Fruit fly (Drosophila melanogaster) whole organism, embryonic: ENCODE data around the gene CG33490.
A peak's percentile ranks its signal among the peaks of the same experiment; 100 is the strongest.

ENCODE experiments used
- CG10147 ChIP-seq: fragments of 200-800 bp; sonication (Bioruptor generic); optimal IDR thresholded peaks from 2 replicates; lab custom pipeline; 2019; ENCODE audit warnings: missing biosample characterization, mild to moderate bottlenecking, missing genetic modification characterization, moderate library complexity
- CG13775 ChIP-seq: fragments of 200-800 bp; sonication (Bioruptor generic); optimal IDR thresholded peaks from 3 replicates; lab custom pipeline; 2017; ENCODE audit warnings: missing biosample characterization, mild to moderate bottlenecking, missing genetic modification characterization
- CG14014 ChIP-seq: fragments of 200-800 bp; sonication (Bioruptor generic); IDR thresholded peaks from 2 replicates; pipeline ENCODE4 v1.3.6; 2022; ENCODE audit warnings: missing biosample characterization, missing genetic modification characterization
- CG15073 ChIP-seq: fragments of 200-800 bp; sonication (Bioruptor generic); optimal IDR thresholded peaks from 2 replicates; lab custom pipeline; 2016; ENCODE audit warnings: missing biosample characterization, missing genetic modification characterization
- CG17186 ChIP-seq: fragments of 200-800 bp; sonication (Bioruptor generic); optimal IDR thresholded peaks from 3 replicates; lab custom pipeline; 2017; ENCODE audit warnings: missing biosample characterization, missing genetic modification reagents, missing genetic modification characterization
- CG2712 ChIP-seq: fragments of 200-800 bp; optimal IDR thresholded peaks from 3 replicates; lab custom pipeline; 2019; ENCODE audit warnings: missing biosample characterization, mild to moderate bottlenecking, missing genetic modification characterization, moderate library complexity
- CG2875 ChIP-seq: fragments of 200-800 bp; sonication (Bioruptor generic); optimal IDR thresholded peaks from 2 replicates; lab custom pipeline; 2017; ENCODE audit warnings: missing biosample characterization, mild to moderate bottlenecking, missing genetic modification characterization, missing genetic modification reagents
- CG31441 ChIP-seq: fragments of 200-800 bp; sonication (Bioruptor generic); IDR thresholded peaks from 2 replicates; pipeline ENCODE4 v1.3.6; 2022; ENCODE audit warnings: missing biosample characterization, missing genetic modification characterization
- CG6272 ChIP-seq: fragments of 200-800 bp; sonication (Bioruptor generic); IDR thresholded peaks from 2 replicates; pipeline ENCODE4 v1.3.6; 2022; ENCODE audit warnings: missing biosample characterization, missing genetic modification characterization
- CG7357 ChIP-seq: fragments of 200-800 bp; sonication (Bioruptor generic); IDR thresholded peaks from 3 replicates; pipeline ENCODE4 v1.3.6; 2022; ENCODE audit warnings: missing biosample characterization, missing genetic modification characterization
- CG7745 ChIP-seq: fragments of 200-800 bp; sonication (Bioruptor generic); optimal IDR thresholded peaks from 2 replicates; lab custom pipeline; 2018; ENCODE audit warnings: missing biosample characterization, mild to moderate bottlenecking, missing genetic modification characterization, moderate library complexity
- CG7963 ChIP-seq: fragments of 200-800 bp; sonication (Bioruptor generic); IDR thresholded peaks from 3 replicates; pipeline ENCODE4 v1.3.6; 2022; ENCODE audit warnings: missing biosample characterization, missing genetic modification characterization; ENCODE audit not compliant: partially characterized antibody
- CG8290 ChIP-seq, 3 experiments: fragments of 200-800 bp; sonication (Bioruptor generic); optimal IDR thresholded peaks; 2 replicates each; lab custom pipeline; 2016 to 2019; ENCODE audit warnings: missing biosample characterization in 3 of 3, missing genetic modification characterization in 3 of 3, mild to moderate bottlenecking in 2 of 3, moderate library complexity in 1 of 3
- CG9817 ChIP-seq: fragments of 200-800 bp; sonication (Bioruptor generic); optimal IDR thresholded peaks from 2 replicates; lab custom pipeline; 2018; ENCODE audit warnings: missing biosample characterization, mild to moderate bottlenecking, missing genetic modification characterization, moderate library complexity
- CoRest ChIP-seq: fragments of 200-800 bp; sonication (Bioruptor generic); optimal IDR thresholded peaks from 3 replicates; lab custom pipeline; 2018; ENCODE audit warnings: missing biosample characterization, mild to moderate bottlenecking, missing genetic modification characterization, moderate library complexity
- D ChIP-seq, 2 experiments: fragments of 200-800 bp in 1 of 2; fragments of >200 bp in 1 of 2; sonication (Bioruptor generic) in 1 of 2; optimal IDR thresholded peaks; 2 replicates in 1 of 2; 3 replicates in 1 of 2; lab custom pipeline; 2017; ENCODE audit warnings: mild to moderate bottlenecking in 1 of 2, missing biosample characterization in 1 of 2, missing genetic modification characterization in 1 of 2, missing genetic modification reagents in 1 of 2
- Doc3 ChIP-seq: fragments of 200-800 bp; sonication (Bioruptor generic); IDR thresholded peaks from 3 replicates; pipeline ENCODE4 v1.3.6; 2022; ENCODE audit warnings: missing biosample characterization, missing genetic modification characterization; ENCODE audit not compliant: partially characterized antibody
- Gsc ChIP-seq: fragments of 200-800 bp; sonication (Bioruptor generic); IDR thresholded peaks from 2 replicates; pipeline ENCODE4 v1.3.6; 2022; ENCODE audit warnings: missing biosample characterization, missing genetic modification characterization
- Hand ChIP-seq: fragments of 200-800 bp; sonication (Bioruptor generic); optimal IDR thresholded peaks from 2 replicates; lab custom pipeline; 2017; ENCODE audit warnings: mild to moderate bottlenecking, missing biosample characterization, missing genetic modification reagents, missing genetic modification characterization
- HmgD ChIP-seq: fragments of 200-800 bp; sonication (Bioruptor generic); optimal IDR thresholded peaks from 3 replicates; lab custom pipeline; 2016; ENCODE audit warnings: missing biosample characterization, missing genetic modification characterization
- Hmx ChIP-seq: fragments of 200-800 bp; sonication (Bioruptor generic); optimal IDR thresholded peaks from 2 replicates; lab custom pipeline; 2016; ENCODE audit warnings: missing biosample characterization, missing genetic modification characterization
- Hsf ChIP-seq: fragments of 200-800 bp; sonication (Bioruptor generic); optimal IDR thresholded peaks from 3 replicates; lab custom pipeline; 2016; ENCODE audit warnings: missing biosample characterization, missing genetic modification characterization
- Kr ChIP-seq: fragments of 200-800 bp; sonication (Bioruptor generic); optimal IDR thresholded peaks from 2 replicates; lab custom pipeline; 2017; ENCODE audit warnings: missing biosample characterization, mild to moderate bottlenecking, missing genetic modification characterization
- PHDP ChIP-seq: fragments of 200-800 bp; sonication (Bioruptor generic); optimal IDR thresholded peaks from 3 replicates; lab custom pipeline; 2018; ENCODE audit warnings: missing biosample characterization, mild to moderate bottlenecking, missing genetic modification characterization, moderate library complexity
- Pdp1 ChIP-seq, 2 experiments: fragments of 200-800 bp; sonication (Bioruptor generic); optimal IDR thresholded peaks; 3 replicates each; lab custom pipeline; 2016; ENCODE audit warnings: missing biosample characterization in 2 of 2, missing genetic modification characterization in 2 of 2, mild to moderate bottlenecking in 1 of 2, moderate library complexity in 1 of 2
- Ptx1 ChIP-seq: fragments of 200-800 bp; sonication (Bioruptor generic); IDR thresholded peaks from 2 replicates; pipeline ENCODE4 v1.3.6; 2022; ENCODE audit warnings: missing biosample characterization, missing genetic modification characterization
- Tbp ChIP-seq: fragments of >200 bp; optimal IDR thresholded peaks from 2 replicates; lab custom pipeline; 2018; ENCODE audit warnings: missing biosample characterization, missing genetic modification characterization
- abd-A ChIP-seq: fragments of 200-800 bp; sonication (Bioruptor generic); optimal IDR thresholded peaks from 3 replicates; lab custom pipeline; 2019; ENCODE audit warnings: missing biosample characterization, mild to moderate bottlenecking, missing genetic modification characterization, moderate library complexity
- cwo ChIP-seq: fragments of 200-800 bp; sonication (Bioruptor generic); optimal IDR thresholded peaks from 3 replicates; lab custom pipeline; 2017; ENCODE audit warnings: missing biosample characterization, missing genetic modification characterization, mild to moderate bottlenecking, moderate library complexity, missing genetic modification reagents
- dpn ChIP-seq, 2 experiments: fragments of 200-800 bp; sonication (Bioruptor generic); optimal IDR thresholded peaks; 3 replicates each; lab custom pipeline; 2016; ENCODE audit warnings: missing biosample characterization in 2 of 2, missing genetic modification characterization in 2 of 2
- fd102C ChIP-seq: fragments of 200-800 bp; sonication (Bioruptor generic); optimal IDR thresholded peaks from 2 replicates; lab custom pipeline; 2018; ENCODE audit warnings: missing biosample characterization, mild to moderate bottlenecking, missing genetic modification characterization, moderate library complexity
- fru ChIP-seq: fragments of >200 bp; optimal IDR thresholded peaks from 2 replicates; lab custom pipeline; 2017
- gfzf ChIP-seq: fragments of 200-800 bp; sonication (Bioruptor generic); optimal IDR thresholded peaks from 2 replicates; lab custom pipeline; 2016; ENCODE audit warnings: missing biosample characterization, mild to moderate bottlenecking, missing genetic modification characterization, moderate library complexity
- grn ChIP-seq: fragments of 200-800 bp; sonication (Bioruptor generic); optimal IDR thresholded peaks from 3 replicates; lab custom pipeline; 2017; ENCODE audit warnings: missing biosample characterization, missing genetic modification characterization
- ham ChIP-seq: fragments of 200-800 bp; sonication (Bioruptor generic); IDR thresholded peaks from 2 replicates; pipeline ENCODE4 v1.3.6; 2022; ENCODE audit warnings: missing biosample characterization, missing genetic modification characterization
- hth ChIP-seq: fragments of >200 bp; optimal IDR thresholded peaks from 2 replicates; lab custom pipeline; 2017; ENCODE audit warnings: inconsistent platforms
- kah ChIP-seq: fragments of 200-800 bp; sonication (Bioruptor generic); optimal IDR thresholded peaks from 2 replicates; lab custom pipeline; 2018; ENCODE audit warnings: missing biosample characterization, mild to moderate bottlenecking, missing genetic modification characterization
- kni ChIP-seq: fragments of 200-800 bp; sonication (Bioruptor generic); optimal IDR thresholded peaks from 3 replicates; lab custom pipeline; 2017; ENCODE audit warnings: mild to moderate bottlenecking, missing biosample characterization, missing genetic modification reagents, missing genetic modification characterization
- lab ChIP-seq: fragments of 200-800 bp; sonication (Bioruptor generic); optimal IDR thresholded peaks from 3 replicates; lab custom pipeline; 2017; ENCODE audit warnings: missing biosample characterization, missing genetic modification characterization, mild to moderate bottlenecking, moderate library complexity, missing genetic modification reagents
- lilli ChIP-seq: fragments of 200-800 bp; sonication (Bioruptor generic); optimal IDR thresholded peaks from 3 replicates; lab custom pipeline; 2016; ENCODE audit warnings: missing biosample characterization, missing genetic modification characterization
- mirr ChIP-seq: fragments of 200-800 bp; sonication (Bioruptor generic); optimal IDR thresholded peaks from 3 replicates; lab custom pipeline; 2018; ENCODE audit warnings: missing biosample characterization, mild to moderate bottlenecking, missing genetic modification characterization
- nmo ChIP-seq: fragments of 200-800 bp; sonication (Bioruptor generic); optimal IDR thresholded peaks from 2 replicates; lab custom pipeline; 2018; ENCODE audit warnings: missing biosample characterization, mild to moderate bottlenecking, missing genetic modification characterization, moderate library complexity
- p53 ChIP-seq: fragments of 200-800 bp; sonication (Bioruptor generic); optimal IDR thresholded peaks from 2 replicates; lab custom pipeline; 2016; ENCODE audit warnings: missing biosample characterization, missing genetic modification characterization
- pb ChIP-seq: fragments of 200-800 bp; sonication (Bioruptor generic); optimal IDR thresholded peaks from 3 replicates; lab custom pipeline; 2016; ENCODE audit warnings: missing biosample characterization, missing genetic modification characterization
- sisA ChIP-seq: fragments of 200-800 bp; sonication (Bioruptor generic); IDR thresholded peaks from 2 replicates; pipeline ENCODE4 v1.3.6; 2022; ENCODE audit warnings: missing biosample characterization, missing genetic modification characterization
- slbo ChIP-seq: fragments of 200-800 bp; sonication (Bioruptor generic); IDR thresholded peaks from 2 replicates; pipeline ENCODE4 v1.3.6; 2022; ENCODE audit warnings: missing biosample characterization, missing genetic modification characterization
- tll ChIP-seq, 2 experiments: fragments of 200-800 bp in 1 of 2; fragments of >200 bp in 1 of 2; sonication (Bioruptor generic) in 1 of 2; optimal IDR thresholded peaks; 2 replicates each; lab custom pipeline; 2017 to 2019; ENCODE audit warnings: missing biosample characterization in 2 of 2, missing genetic modification characterization in 2 of 2, mild to moderate bottlenecking in 1 of 2, moderate library complexity in 1 of 2
- vfl ChIP-seq: fragments of 200-800 bp; sonication (Bioruptor generic); optimal IDR thresholded peaks from 2 replicates; lab custom pipeline; 2016; ENCODE audit warnings: missing biosample characterization, missing genetic modification characterization
- vvl ChIP-seq: fragments of 200-800 bp; sonication (Bioruptor generic); IDR thresholded peaks from 2 replicates; pipeline ENCODE4 v1.3.6; 2022; ENCODE audit warnings: missing biosample characterization, missing genetic modification characterization
- wor ChIP-seq: fragments of 200-800 bp; sonication (Bioruptor generic); IDR thresholded peaks from 2 replicates; pipeline ENCODE4 v1.3.6; 2022; ENCODE audit warnings: missing biosample characterization, missing genetic modification characterization

CG33490 gene

DNA sequence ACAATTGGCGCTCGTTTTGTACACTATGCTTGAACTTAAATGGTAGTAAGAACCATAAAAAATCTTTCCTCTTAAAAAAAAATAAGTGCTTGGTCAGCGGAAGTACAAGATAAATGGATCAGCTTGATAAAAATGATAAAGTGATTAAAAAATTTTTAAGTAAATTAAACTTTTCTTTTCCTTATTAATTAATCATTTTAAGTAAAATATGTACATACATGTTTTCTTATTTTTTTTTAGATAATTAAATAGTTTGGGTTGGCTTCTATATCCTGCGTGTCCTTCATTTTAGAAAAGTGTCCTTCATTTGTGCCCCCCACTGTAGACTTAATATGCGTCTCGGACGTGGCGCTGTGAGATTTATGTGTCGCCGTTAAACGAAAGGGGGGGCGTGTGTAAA is 17.8 kb downstream of the CG33490 start (continued):
- no peak for TF ChIP-seq CG7745 (tag; lab: Kevin White, UChicago)
- TF ChIP-seq pb (GFP tag; lab: Kevin White, UChicago), result no peak
- TF ChIP-seq CG10147 (GFP tag; lab: Kevin White, UChicago), result peak; percentile 27
- peak in 1 of 2 experiments; percentile 24 for TF ChIP-seq dpn (GFP tag; optimal IDR thresholded peaks at IDR 0.05; lab: Kevin White, UChicago)
- TF ChIP-seq PHDP (tag; lab: Kevin White, UChicago), result peak; percentile 52
- no peak for TF ChIP-seq CG7963 (GFP tag; lab: Robert Waterston, UW)
- TF ChIP-seq ham (GFP tag; lab: Robert Waterston, UW), result no peak
- peak; percentile 11 for TF ChIP-seq CG2712 (tag; lab: Kevin White, UChicago)
- no peak for TF ChIP-seq wor
- TF ChIP-seq Doc3, result no peak
- TF ChIP-seq abd-A (tag; lab: Kevin White, UChicago), result no peak
- no peak for TF ChIP-seq HmgD
- TF ChIP-seq CG15073, result no peak
- TF ChIP-seq CG14014 (GFP tag; lab: Robert Waterston, UW), result 0 out of 2 replicates have a peak, but pooled peaks have one; percentile 32
- TF ChIP-seq CG2875, result no peak
- no peak for TF ChIP-seq grn (GFP tag; lab: Kevin White, UChicago)
- no peak for TF ChIP-seq gfzf (GFP tag; lab: Kevin White, UChicago)
- TF ChIP-seq Ptx1 (GFP tag; lab: Robert Waterston, UW), result no peak
- TF ChIP-seq Pdp1 (GFP tag; optimal IDR thresholded peaks at IDR 0.05; lab: Kevin White, UChicago), result peak in 1 of 2 experiments; percentile 9
- no peak for TF ChIP-seq CG17186
- TF ChIP-seq CG9817, result peak; percentile 31
- peak; percentile 64 for TF ChIP-seq Hand
- TF ChIP-seq CG7357 (GFP tag; lab: Robert Waterston, UW), result no peak
- TF ChIP-seq sisA (GFP tag; lab: Robert Waterston, UW), result no peak
- no peak for TF ChIP-seq Kr (GFP tag; lab: Kevin White, UChicago)
- peak; percentile 46 for TF ChIP-seq CG13775 (GFP tag; lab: Kevin White, UChicago)
- TF ChIP-seq CG31441 (GFP tag; lab: Robert Waterston, UW), result peak; percentile 31; the same call in 1 of the 2 replicates
- TF ChIP-seq D (optimal IDR thresholded peaks at IDR 0.05; lab: Kevin White, UChicago), result no peak
- TF ChIP-seq D (GFP tag; optimal IDR thresholded peaks at IDR 0.05; lab: Kevin White, UChicago), result no peak
- no peak for TF ChIP-seq CG6272 (GFP tag; lab: Robert Waterston, UW)
- TF ChIP-seq p53, result no peak
- TF ChIP-seq lab (GFP tag; lab: Kevin White, UChicago), result peak; percentile 54
- no peak for TF ChIP-seq tll (GFP tag; optimal IDR thresholded peaks at IDR 0.05; lab: Kevin White, UChicago)
- no peak for TF ChIP-seq vvl
- no peak for TF ChIP-seq nmo (GFP tag; lab: Kevin White, UChicago)
- TF ChIP-seq hth (lab: Kevin White, UChicago), result no peak
- no peak for TF ChIP-seq kni
- TF ChIP-seq vfl (GFP tag; lab: Kevin White, UChicago), result peak; percentile 33
- no peak for TF ChIP-seq kah
- TF ChIP-seq fd102C (GFP tag; lab: Kevin White, UChicago), result no peak
- no peak for TF ChIP-seq Gsc (GFP tag; lab: Robert Waterston, UW)
- peak; percentile 27 for TF ChIP-seq cwo (GFP tag; lab: Kevin White, UChicago)
- no peak for TF ChIP-seq fru (lab: Kevin White, UChicago)
- TF ChIP-seq CG8290 (GFP tag; optimal IDR thresholded peaks at IDR 0.05; lab: Kevin White, UChicago), result no peak
- peak in 1 of 2 experiments; percentile 2 for TF ChIP-seq CG8290 (tag; optimal IDR thresholded peaks at IDR 0.05; lab: Kevin White, UChicago)
- no peak for TF ChIP-seq Hmx (GFP tag; lab: Kevin White, UChicago)
- peak; percentile 53; the same call in 1 of the 2 replicates for TF ChIP-seq slbo (GFP tag; lab: Robert Waterston, UW)
- peak; percentile 24 for TF ChIP-seq lilli
- TF ChIP-seq Hsf (GFP tag; lab: Kevin White, UChicago), result no peak
- TF ChIP-seq Tbp (GFP tag; lab: Kevin White, UChicago), result no peak
- no peak for TF ChIP-seq mirr
- TF ChIP-seq CoRest (tag; lab: Kevin White, UChicago), result peak; percentile 37
